Worm (Caenorhabditis elegans) whole organism, L4 larva: ENCODE measurements around the gene C55A1.1.

ENCODE experiments used
- F26F4.8 ChIP-seq: fragments of 200-800 bp; sonication (Bioruptor generic); conservative IDR thresholded peaks from 2 replicates; pipeline ENCODE4 v1.3.6; 2022; ENCODE audit warnings: missing genetic modification characterization, missing compliant biosample characterization
- F37D6.2 ChIP-seq: sonication (generic microtip); optimal IDR thresholded peaks from 2 replicates; lab custom pipeline; 2016; ENCODE audit warnings: mild to moderate bottlenecking, missing genetic modification characterization, missing compliant biosample characterization
- F49E8.2 ChIP-seq: sonication (generic microtip); optimal IDR thresholded peaks from 2 replicates; lab custom pipeline; 2016; ENCODE audit warnings: missing compliant biosample characterization, mild to moderate bottlenecking, missing genetic modification characterization, borderline replicate concordance
- Y48G9A.11 ChIP-seq: fragments of 200-800 bp; sonication (Bioruptor generic); IDR thresholded peaks from 2 replicates; pipeline ENCODE4 v1.3.6; 2022; ENCODE audit warnings: missing genetic modification reagents, missing genetic modification characterization, missing compliant biosample characterization
- aly-2 ChIP-seq: sonication (generic microtip); optimal IDR thresholded peaks from 2 replicates; lab custom pipeline; 2018; ENCODE audit warnings: missing biosample characterization, missing genetic modification characterization
- attf-4 ChIP-seq: sonication (generic microtip); optimal IDR thresholded peaks from 3 replicates; lab custom pipeline; 2017; ENCODE audit warnings: missing biosample characterization, missing genetic modification characterization
- ceh-20 ChIP-seq: fragments of 200-800 bp; sonication (Bioruptor generic); IDR thresholded peaks from 2 replicates; pipeline ENCODE4 v1.3.6; 2022; ENCODE audit warnings: missing genetic modification reagents, missing genetic modification characterization, missing compliant biosample characterization
- ctbp-1 ChIP-seq: fragments of 200-800 bp; sonication (Bioruptor generic); IDR thresholded peaks from 2 replicates; pipeline ENCODE4 v1.3.6; 2022; ENCODE audit warnings: missing genetic modification reagents, missing genetic modification characterization, missing compliant biosample characterization
- daf-16 ChIP-seq, 3 experiments: sonication (generic microtip); optimal IDR thresholded peaks; 2 replicates each; lab custom pipeline; 2016 to 2017; ENCODE audit warnings: missing genetic modification characterization in 3 of 3, missing genetic modification reagents in 3 of 3, mild to moderate bottlenecking in 2 of 3, missing compliant biosample characterization in 2 of 3, missing biosample characterization in 1 of 3, moderate library complexity in 1 of 3
- daf-8 ChIP-seq: fragments of 200-800 bp; sonication (Bioruptor generic); IDR thresholded peaks from 2 replicates; pipeline ENCODE4 v1.3.6; 2022; ENCODE audit warnings: missing genetic modification characterization, missing compliant biosample characterization
- dmd-9 ChIP-seq: fragments of 200-800 bp; sonication (Bioruptor generic); IDR thresholded peaks from 2 replicates; pipeline ENCODE4 v1.3.6; 2022; ENCODE audit warnings: missing genetic modification reagents, missing genetic modification characterization, missing compliant biosample characterization
- fkh-10 ChIP-seq: fragments of 150-350 bp; optimal IDR thresholded peaks from 2 replicates; lab custom pipeline; 2014; ENCODE audit warnings: missing biosample characterization, missing genetic modification reagents, missing genetic modification characterization
- hlh-30 ChIP-seq: sonication (generic microtip); optimal IDR thresholded peaks from 2 replicates; lab custom pipeline; 2017; ENCODE audit warnings: antibody characterized with exemption, mild to moderate bottlenecking, missing genetic modification characterization, missing compliant biosample characterization; ENCODE audit not compliant: insufficient read depth
- lim-7 ChIP-seq: fragments of 200-800 bp; sonication (Bioruptor generic); IDR thresholded peaks from 2 replicates; pipeline ENCODE4 v1.3.6; 2022; ENCODE audit warnings: missing genetic modification characterization, missing compliant biosample characterization
- lin-15B ChIP-seq: fragments of 150-350 bp; sonication (generic microtip); optimal IDR thresholded peaks from 3 replicates; lab custom pipeline; 2014; ENCODE audit warnings: missing biosample characterization, missing genetic modification characterization
- lin-38 ChIP-seq: fragments of 200-800 bp; sonication (Bioruptor generic); IDR thresholded peaks from 2 replicates; pipeline ENCODE4 v1.3.6; 2022; ENCODE audit warnings: missing genetic modification reagents, missing genetic modification characterization, missing compliant biosample characterization
- lin-39 ChIP-seq: fragments of 150-350 bp; optimal IDR thresholded peaks from 2 replicates; lab custom pipeline; 2014; ENCODE audit warnings: missing biosample characterization, missing genetic modification reagents, missing genetic modification characterization
- lir-3 ChIP-seq: sonication (generic microtip); optimal IDR thresholded peaks from 2 replicates; lab custom pipeline; 2016; ENCODE audit warnings: mild to moderate bottlenecking, missing genetic modification characterization, missing compliant biosample characterization
- madf-5 ChIP-seq, 2 experiments: fragments of 200-800 bp; sonication (Bioruptor generic); IDR thresholded peaks; 2 replicates each; pipeline ENCODE4 v1.3.6; 2022; ENCODE audit warnings: missing compliant biosample characterization in 2 of 2, missing genetic modification characterization in 2 of 2
- madf-9 ChIP-seq: fragments of 200-800 bp; sonication (Bioruptor generic); conservative IDR thresholded peaks from 2 replicates; pipeline ENCODE4 v1.3.6; 2022; ENCODE audit warnings: missing genetic modification reagents, missing genetic modification characterization, missing compliant biosample characterization
- mes-2 ChIP-seq: sonication (generic microtip); optimal IDR thresholded peaks from 2 replicates; lab custom pipeline; 2016; ENCODE audit warnings: missing genotype, mild to moderate bottlenecking, missing genetic modification characterization, missing compliant biosample characterization; ENCODE audit not compliant: poor library complexity, severe bottlenecking
- nhr-11 ChIP-seq: fragments of 150-350 bp; optimal IDR thresholded peaks from 2 replicates; lab custom pipeline; 2014; ENCODE audit warnings: missing biosample characterization, missing genetic modification characterization
- nhr-41 ChIP-seq: fragments of 200-800 bp; sonication (Bioruptor generic); IDR thresholded peaks from 2 replicates; pipeline ENCODE4 v1.3.6; 2022; ENCODE audit warnings: missing genetic modification reagents, missing genetic modification characterization, missing compliant biosample characterization
- nhr-42 ChIP-seq: fragments of 200-800 bp; sonication (Bioruptor generic); IDR thresholded peaks from 2 replicates; pipeline ENCODE4 v1.3.6; 2022; ENCODE audit warnings: missing genetic modification characterization, missing compliant biosample characterization
- nhr-48 ChIP-seq: sonication (generic microtip); optimal IDR thresholded peaks from 2 replicates; lab custom pipeline; 2016; ENCODE audit warnings: mild to moderate bottlenecking, missing genetic modification characterization, missing compliant biosample characterization
- nhr-76 ChIP-seq: fragments of 150-350 bp; optimal IDR thresholded peaks from 2 replicates; lab custom pipeline; 2014; ENCODE audit warnings: missing biosample characterization, missing genetic modification characterization
- nhr-77 ChIP-seq: fragments of 150-350 bp; optimal IDR thresholded peaks from 2 replicates; lab custom pipeline; 2014; ENCODE audit warnings: missing biosample characterization, missing genetic modification characterization
- saeg-2 ChIP-seq: fragments of 200-800 bp; sonication (Bioruptor generic); IDR thresholded peaks from 2 replicates; pipeline ENCODE4 v1.3.6; 2022; ENCODE audit warnings: missing genetic modification reagents, missing genetic modification characterization, missing compliant biosample characterization
- set-16 ChIP-seq: fragments of 200-800 bp; sonication (Bioruptor generic); IDR thresholded peaks from 2 replicates; pipeline ENCODE4 v1.3.6; 2022; ENCODE audit warnings: missing genetic modification reagents, missing genetic modification characterization, missing compliant biosample characterization
- skn-1 ChIP-seq: fragments of 150-350 bp; optimal IDR thresholded peaks from 2 replicates; lab custom pipeline; 2014; ENCODE audit warnings: missing biosample characterization, missing genetic modification characterization
- spr-3 ChIP-seq: fragments of 200-800 bp; sonication (Bioruptor generic); optimal IDR thresholded peaks from 2 replicates; lab custom pipeline; 2018; ENCODE audit warnings: mild to moderate bottlenecking, missing genetic modification characterization, missing compliant biosample characterization
- tra-1 ChIP-seq: fragments of 200-800 bp; sonication (Bioruptor generic); IDR thresholded peaks from 2 replicates; pipeline ENCODE4 v1.3.6; 2022; ENCODE audit warnings: missing genetic modification reagents, missing genetic modification characterization, missing compliant biosample characterization
- unc-130 ChIP-seq: sonication (generic microtip); optimal IDR thresholded peaks from 2 replicates; lab custom pipeline; 2016; ENCODE audit warnings: missing genetic modification reagents, missing genetic modification characterization, missing compliant biosample characterization
- unc-39 ChIP-seq: sonication (generic microtip); optimal IDR thresholded peaks from 2 replicates; lab custom pipeline; 2017; ENCODE audit warnings: missing biosample characterization, missing genetic modification characterization
- vab-7 ChIP-seq: fragments of 200-800 bp; sonication (Bioruptor generic); IDR thresholded peaks from 2 replicates; pipeline ENCODE4 v1.3.6; 2022; ENCODE audit warnings: missing genetic modification reagents, missing genetic modification characterization, missing compliant biosample characterization
- zfp-3 ChIP-seq: fragments of 200-800 bp; sonication (Bioruptor generic); conservative IDR thresholded peaks from 2 replicates; pipeline ENCODE4 v1.3.6; 2022; ENCODE audit warnings: missing genetic modification reagents, missing genetic modification characterization, missing compliant biosample characterization

Gene C55A1.1

DNA sequence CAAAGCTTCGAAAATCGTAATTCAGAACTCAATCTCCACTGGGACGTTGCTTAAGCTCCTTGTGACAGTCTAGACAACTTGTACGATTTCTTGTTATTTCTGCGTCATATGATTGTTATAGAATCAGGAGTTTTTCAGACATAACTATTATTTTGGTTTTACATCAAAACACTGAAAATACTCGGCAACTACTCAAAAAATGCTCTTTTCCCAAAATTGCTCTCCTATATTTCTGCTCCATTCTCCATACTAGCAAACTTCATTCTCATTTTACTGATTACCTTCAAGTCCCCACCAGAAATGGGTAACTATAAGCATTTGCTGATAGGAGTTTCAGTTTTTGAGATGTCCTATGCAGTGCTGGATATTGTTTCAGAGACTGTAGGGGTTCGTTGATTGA is at the start of gene C55A1.1:
C55A1.1 (plus strand) TSS at position 301 of the 400 bp plus-strand sequence.
- no peak for TF ChIP-seq daf-8 (GFP tag; lab: Robert Waterston, UW)
- no peak for TF ChIP-seq ctbp-1 (GFP tag; lab: Robert Waterston, UW)
- no peak for TF ChIP-seq set-16
- TF ChIP-seq fkh-10 (GFP tag; lab: Kevin White, UChicago): no peak
- no peak for TF ChIP-seq lir-3
- TF ChIP-seq aly-2: no peak
- no peak for TF ChIP-seq madf-9 (GFP tag; lab: Robert Waterston, UW)
- no peak for TF ChIP-seq unc-130
- TF ChIP-seq F26F4.8 (GFP tag; lab: Robert Waterston, UW): no peak
- TF ChIP-seq lim-7 (GFP tag; lab: Robert Waterston, UW): no peak
- TF ChIP-seq dmd-9 (GFP tag; lab: Robert Waterston, UW): no peak
- no peak for TF ChIP-seq ceh-20 (GFP tag; lab: Robert Waterston, UW)
- no peak for TF ChIP-seq daf-16 (GFP tag; optimal IDR thresholded peaks at IDR 0.05; lab: Kevin White, UChicago)
- no peak for TF ChIP-seq daf-16 (tag; optimal IDR thresholded peaks at IDR 0.05; lab: Kevin White, UChicago)
- TF ChIP-seq spr-3 (GFP tag; lab: Kevin White, UChicago): no peak

- TF ChIP-seq lin-38 (GFP tag; lab: Robert Waterston, UW): no peak
- TF ChIP-seq daf-16 (GFP tag; optimal IDR thresholded peaks at IDR 0.05; lab: Kevin White, UChicago): no peak
- no peak for TF ChIP-seq daf-16 (tag; optimal IDR thresholded peaks at IDR 0.05; lab: Kevin White, UChicago)
- no peak for TF ChIP-seq nhr-41 (GFP tag; lab: Robert Waterston, UW)
- no peak for TF ChIP-seq lin-39 (tag; lab: Kevin White, UChicago)
- no peak for TF ChIP-seq skn-1
- no peak for TF ChIP-seq unc-39 (tag; lab: Kevin White, UChicago)
- TF ChIP-seq F37D6.2: no peak
- no peak for TF ChIP-seq nhr-11 (tag; lab: Kevin White, UChicago)
- TF ChIP-seq mes-2: no peak
- no peak for TF ChIP-seq nhr-42 (GFP tag; lab: Robert Waterston, UW)
- no peak for TF ChIP-seq saeg-2 (GFP tag; lab: Robert Waterston, UW)
Observed at ce11 chrV:15572613-15573012, 49.0 kb upstream of the C55A1.1 start, which contains the start of gene fbxa-94. fbxa-94 (plus strand) TSS chrV:15572913.

DNA sequence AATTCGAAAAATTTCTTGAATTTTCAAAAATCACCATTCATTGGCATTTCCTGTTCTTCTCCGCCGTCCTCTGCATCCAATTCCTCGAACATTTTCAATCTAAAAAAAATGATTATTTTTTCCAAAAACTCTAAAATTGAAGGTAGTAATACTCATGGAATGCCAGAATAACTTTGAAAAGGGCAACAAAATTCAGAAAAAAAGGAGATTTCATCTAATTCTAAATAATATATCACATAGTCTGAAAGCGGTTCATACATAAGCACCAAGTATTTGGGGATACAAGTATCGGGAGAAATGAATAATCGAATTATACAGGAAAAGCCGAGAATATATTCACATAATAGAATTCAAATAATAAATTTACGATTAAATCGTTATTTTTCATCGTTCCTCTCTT is 46.3 kb upstream of the C55A1.1 start, which contains the start of gene mdt-28:
mdt-28 (minus strand) TSS at position 101 of the 400 bp plus-strand sequence.
- TF ChIP-seq vab-7 (GFP tag; lab: Robert Waterston, UW): no peak
- no peak for TF ChIP-seq nhr-77 (tag; lab: Kevin White, UChicago)
- no peak for TF ChIP-seq zfp-3 (GFP tag; lab: Robert Waterston, UW)
- 0 out of 2 replicates have a peak, but pooled peaks have one; percentile 33 for TF ChIP-seq lin-38 (GFP tag; lab: Robert Waterston, UW)
- TF ChIP-seq, all 104 proteins: peak for 1

DNA sequence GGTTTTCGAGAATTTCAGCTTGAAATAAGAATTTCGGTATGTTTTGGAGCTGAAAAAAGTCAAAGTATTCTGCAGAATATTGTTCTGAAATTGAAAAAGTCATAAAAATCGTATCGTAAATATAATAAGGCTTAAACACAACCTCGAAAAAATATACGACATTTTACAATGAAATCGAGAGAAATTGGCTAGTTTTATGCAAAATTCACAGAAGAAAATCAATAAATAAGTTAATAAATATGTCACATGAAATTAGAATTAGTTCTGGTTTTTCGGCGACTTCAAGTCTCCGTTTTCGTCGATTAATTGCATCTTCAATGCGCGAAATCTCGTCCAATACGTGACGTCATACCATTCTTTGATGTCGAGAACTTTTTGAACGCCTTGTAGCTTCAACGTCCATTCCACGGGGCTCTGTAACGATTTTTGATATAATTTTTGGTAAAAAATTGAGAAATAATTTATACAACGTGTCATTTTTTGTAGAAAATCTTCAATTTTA is 44.2 kb upstream of the C55A1.1 start, which contains the start of gene atx-3:
atx-3 (minus strand) TSS at position 51 of the 502 bp plus-strand sequence.
- TF ChIP-seq nhr-48 (no peak), saeg-2 (GFP tag; lab: Robert Waterston, UW) (no peak), tra-1 (GFP tag; lab: Robert Waterston, UW) (no peak), F26F4.8 (GFP tag; lab: Robert Waterston, UW) (no peak), nhr-76 (no peak), madf-5 (GFP tag; IDR thresholded peaks at IDR 0.05; lab: Robert Waterston, UW) (no peak), hlh-30 (tag; lab: Kevin White, UChicago) (peak; percentile 4), lin-15B (no peak), lim-7 (GFP tag; lab: Robert Waterston, UW) (no peak), Y48G9A.11 (GFP tag; lab: Robert Waterston, UW) (peak; percentile 37; the same call in 1 of the 2 replicates), F49E8.2 (tag; lab: Kevin White, UChicago) (no peak), attf-4 (no peak)
